Worm (Caenorhabditis elegans): Measurements from ENCODE around the gene ocam-1.

The ocam-1 gene

DNA sequence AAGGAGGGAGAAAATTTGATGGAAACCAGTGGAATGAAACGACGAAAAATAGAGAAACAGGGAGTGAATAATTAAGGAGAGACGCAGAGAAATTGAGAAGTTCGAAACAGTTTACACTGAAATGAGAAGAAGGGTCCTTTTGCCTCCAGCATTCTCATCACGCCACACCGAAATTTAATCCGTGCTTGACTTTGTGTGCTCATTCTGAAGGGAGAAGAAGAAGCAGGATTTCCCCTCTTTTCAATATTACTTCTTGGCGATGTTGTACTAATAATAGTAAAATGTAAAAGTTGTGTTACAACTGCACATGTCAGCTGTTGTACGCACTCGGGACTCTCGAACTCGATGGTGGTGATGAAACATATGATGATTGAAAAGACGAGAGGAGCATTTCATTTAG is 13.9 kb downstream of the ocam-1 start:
- no peak for TF ChIP-seq nhr-23 (tag; optimal IDR thresholded peaks at IDR 0.05)
- peak; percentile 8 for TF ChIP-seq unc-55 (GFP tag; optimal IDR thresholded peaks at IDR 0.05)
- TF ChIP-seq sma-9 (GFP tag; optimal IDR thresholded peaks at IDR 0.05) = peak; percentile 31
- TF ChIP-seq sma-9 (tag; optimal IDR thresholded peaks at IDR 0.05) = no peak
- TF ChIP-seq F13H6.1 (tag; optimal IDR thresholded peaks at IDR 0.05) = peak; percentile 70
- TF ChIP-seq nhr-129 (tag; optimal IDR thresholded peaks at IDR 0.05) = peak; percentile 38
- no peak for TF ChIP-seq nhr-11 (tag; optimal IDR thresholded peaks at IDR 0.05)
- TF ChIP-seq nhr-25 (tag; optimal IDR thresholded peaks at IDR 0.05) = no peak
- TF ChIP-seq crh-2 (tag; optimal IDR thresholded peaks at IDR 0.05) = no peak
- no peak for TF ChIP-seq sem-4 (tag; optimal IDR thresholded peaks at IDR 0.05)
- no peak for TF ChIP-seq mdl-1 (tag; optimal IDR thresholded peaks at IDR 0.05)

DNA sequence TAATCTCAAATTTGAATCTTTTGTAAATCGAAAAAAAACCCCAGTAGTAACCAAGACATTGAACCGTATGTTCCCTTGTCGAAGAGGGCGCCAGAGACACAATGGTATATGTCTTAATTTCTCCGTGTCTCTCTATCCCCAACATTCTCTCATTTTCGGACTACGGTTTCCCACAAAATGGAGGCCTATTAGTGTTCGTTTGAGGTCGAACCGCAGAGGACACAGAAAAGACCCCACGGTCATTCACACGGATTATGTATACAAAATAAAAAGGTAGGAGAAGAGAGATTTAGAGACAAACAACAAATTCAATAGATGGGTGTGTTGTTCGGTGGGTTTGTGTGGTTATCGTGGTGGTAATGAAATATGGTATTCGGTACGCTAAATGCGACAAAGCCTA is 16.6 kb downstream of the ocam-1 start:
- peak; percentile 82 for TF ChIP-seq ceh-16 (tag; optimal IDR thresholded peaks at IDR 0.05)
- peak; percentile 55 for TF ChIP-seq nhr-25 (tag; optimal IDR thresholded peaks at IDR 0.05)
- no peak for TF ChIP-seq nhr-129 (tag; optimal IDR thresholded peaks at IDR 0.05)

DNA sequence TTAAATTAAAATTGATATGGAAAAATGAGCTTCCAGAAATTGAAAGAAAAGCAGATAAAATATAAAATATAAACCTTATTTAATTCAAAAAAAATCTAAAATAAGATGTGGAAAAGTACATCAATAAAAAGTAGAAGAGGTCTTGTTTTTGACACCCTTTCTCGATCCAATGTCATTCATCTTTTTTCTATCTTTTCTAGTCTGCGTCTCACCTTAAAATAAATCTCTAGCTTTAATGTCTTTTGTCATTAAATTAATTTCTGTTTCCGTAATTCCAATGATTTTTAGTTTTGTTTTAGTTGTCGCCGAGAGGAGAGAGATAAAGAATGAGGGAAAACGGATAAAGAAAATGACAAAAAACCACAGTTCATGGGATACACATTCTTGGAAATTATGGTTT is 18.4 kb downstream of the ocam-1 start:
- peak; percentile 18 for TF ChIP-seq C34F6.9 (tag; optimal IDR thresholded peaks at IDR 0.05)
- no peak for TF ChIP-seq ztf-11 (tag; optimal IDR thresholded peaks at IDR 0.05)
- TF ChIP-seq alr-1 (tag; optimal IDR thresholded peaks at IDR 0.05) = no peak
- no peak for TF ChIP-seq unc-39 (tag; optimal IDR thresholded peaks at IDR 0.05)
- TF ChIP-seq R02D3.7 (tag; optimal IDR thresholded peaks at IDR 0.05) = no peak
- TF ChIP-seq sma-3 (GFP tag; optimal IDR thresholded peaks at IDR 0.05) = no peak
- no peak for TF ChIP-seq F13H6.1 (tag; optimal IDR thresholded peaks at IDR 0.05)
- no peak for TF ChIP-seq ceh-82 (tag; optimal IDR thresholded peaks at IDR 0.05)
- no peak for TF ChIP-seq mdl-1 (tag; optimal IDR thresholded peaks at IDR 0.05)
- no peak for TF ChIP-seq egl-27 (tag; optimal IDR thresholded peaks at IDR 0.05)
- no peak for TF ChIP-seq lin-13 (GFP tag; optimal IDR thresholded peaks at IDR 0.05)
- no peak for TF ChIP-seq mab-5 (tag; optimal IDR thresholded peaks at IDR 0.05)
- no peak for TF ChIP-seq blmp-1 (tag; optimal IDR thresholded peaks at IDR 0.05; ENCODE audit: insufficient read depth)
- peak; percentile 26 for TF ChIP-seq nhr-25 (tag; optimal IDR thresholded peaks at IDR 0.05)
- TF ChIP-seq nhr-6 (tag; optimal IDR thresholded peaks at IDR 0.05) = no peak
- no peak for TF ChIP-seq zag-1 (tag; optimal IDR thresholded peaks at IDR 0.05)
- TF ChIP-seq crh-2 (tag; optimal IDR thresholded peaks at IDR 0.05) = no peak

DNA sequence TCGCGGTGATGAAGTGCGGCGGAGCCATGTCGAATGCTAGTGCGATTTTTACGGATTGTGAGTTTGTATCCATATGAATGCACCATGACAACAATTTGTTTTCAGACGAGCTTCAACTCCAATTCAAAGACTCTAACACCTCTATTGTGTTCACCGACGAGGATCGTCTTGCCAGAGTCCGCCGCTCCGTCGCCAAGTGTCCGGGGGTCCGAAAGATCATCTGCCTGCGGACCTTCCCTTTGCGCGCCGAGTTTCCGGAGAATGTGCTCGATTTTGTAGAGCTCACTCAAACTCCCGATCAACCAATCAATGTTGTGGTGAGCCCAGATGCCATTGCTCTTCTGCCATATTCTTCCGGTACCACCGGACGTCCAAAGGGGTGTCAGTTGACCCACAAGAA is 20.4 kb downstream of the ocam-1 start:
- TF ChIP-seq nhr-25 (tag; optimal IDR thresholded peaks at IDR 0.05) (no peak), nhr-129 (tag; optimal IDR thresholded peaks at IDR 0.05) (no peak), C34F6.9 (tag; optimal IDR thresholded peaks at IDR 0.05) (no peak), blmp-1 (tag; optimal IDR thresholded peaks at IDR 0.05; ENCODE audit: insufficient read depth) (no peak), fos-1 (tag; optimal IDR thresholded peaks at IDR 0.05) (no peak), lin-11 (tag; optimal IDR thresholded peaks at IDR 0.05) (no peak), ZK546.5 (tag; optimal IDR thresholded peaks at IDR 0.05) (no peak)

DNA sequence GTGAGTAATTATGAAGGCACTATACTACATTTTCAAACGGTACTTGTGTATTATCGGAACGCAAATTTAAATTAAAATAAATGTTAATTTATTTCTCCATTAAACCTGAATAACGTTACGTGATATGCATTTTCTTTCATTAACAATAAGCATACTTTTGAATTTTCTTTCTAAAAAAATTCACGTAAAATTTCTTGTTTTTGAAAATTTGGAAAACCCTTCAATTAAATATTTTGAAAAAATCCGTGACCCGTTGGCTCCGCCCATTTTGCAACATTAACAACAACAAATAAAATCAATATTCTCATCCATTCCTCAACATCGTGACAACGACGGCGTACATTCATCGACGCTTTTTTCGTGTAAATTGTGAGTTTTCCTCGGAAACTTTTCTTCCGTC is 21.3 kb downstream of the ocam-1 start, which contains the start of gene acs-10:
Gene acs-10, plus strand, starts transcription at position 301 of the 400 bp plus-strand sequence.
- TF ChIP-seq ceh-82 (tag; optimal IDR thresholded peaks at IDR 0.05) (no peak), blmp-1 (tag; optimal IDR thresholded peaks at IDR 0.05; ENCODE audit: insufficient read depth) (no peak), snpc-4 (tag; optimal IDR thresholded peaks at IDR 0.05) (no peak), mbf-1 (tag; optimal IDR thresholded peaks at IDR 0.05) (no peak), nhr-21 (tag; optimal IDR thresholded peaks at IDR 0.05) (no peak), ztf-4 (tag; optimal IDR thresholded peaks at IDR 0.05) (no peak), dmd-4 (tag; optimal IDR thresholded peaks at IDR 0.05) (no peak), sma-9 (GFP tag; optimal IDR thresholded peaks at IDR 0.05) (no peak), sma-9 (tag; optimal IDR thresholded peaks at IDR 0.05) (no peak), F13H6.1 (tag; optimal IDR thresholded peaks at IDR 0.05) (no peak)

DNA sequence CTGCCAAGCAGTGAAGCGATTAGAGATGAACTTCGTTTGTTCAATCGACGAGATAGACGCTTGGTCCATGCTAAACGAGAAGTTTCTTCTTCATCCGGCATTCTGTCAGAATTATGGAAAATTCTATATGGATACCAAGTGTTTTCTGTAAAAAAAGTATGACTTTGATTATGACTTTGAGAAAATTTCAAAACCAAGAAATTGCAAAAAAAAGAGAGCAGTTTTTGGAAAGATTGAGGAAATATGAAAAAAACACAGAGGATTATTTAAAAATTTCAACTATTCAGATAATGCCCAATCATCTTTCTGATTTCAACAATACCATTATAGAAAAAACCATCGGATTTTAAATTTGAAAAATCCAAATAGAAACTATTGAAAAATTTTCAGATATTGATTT is 22.3 kb downstream of the ocam-1 start, which contains the start of gene par-1:
Gene par-1, minus strand, starts transcription at position 101 of the 400 bp plus-strand sequence.
- TF ChIP-seq ceh-82 (tag; optimal IDR thresholded peaks at IDR 0.05) = no peak
- no peak for TF ChIP-seq ZK546.5 (tag; optimal IDR thresholded peaks at IDR 0.05)
- no peak for TF ChIP-seq nhr-10 (tag; optimal IDR thresholded peaks at IDR 0.05)
- TF ChIP-seq nhr-11 (tag; optimal IDR thresholded peaks at IDR 0.05) = no peak
- no peak for TF ChIP-seq fos-1 (tag; optimal IDR thresholded peaks at IDR 0.05)
- no peak for TF ChIP-seq elt-3 (tag; optimal IDR thresholded peaks at IDR 0.05)

Measured in whole organism, L2 larva.